Fruit fly (Drosophila melanogaster) whole organism, pupa: ENCODE measurements around the gene mRpL46.

Experiments used
- CG10348 ChIP-seq: fragments of 200-800 bp; sonication (Bioruptor generic); IDR thresholded peaks from 2 replicates; pipeline ENCODE4 v1.3.6; 2022; ENCODE audit warnings: missing biosample characterization, missing genetic modification characterization
- CG12605 ChIP-seq: fragments of 200-800 bp; sonication (Bioruptor generic); IDR thresholded peaks from 2 replicates; pipeline ENCODE4 v1.3.6; 2022; ENCODE audit warnings: missing biosample characterization, missing genetic modification characterization
- CG13204 ChIP-seq: fragments of 200-800 bp; sonication (Bioruptor generic); optimal IDR thresholded peaks from 2 replicates; lab custom pipeline; 2018; ENCODE audit warnings: missing biosample characterization, mild to moderate bottlenecking, missing genetic modification characterization, moderate library complexity
- CG14655 ChIP-seq: fragments of 200-800 bp; sonication (Bioruptor generic); optimal IDR thresholded peaks from 3 replicates; lab custom pipeline; 2017; ENCODE audit warnings: mild to moderate bottlenecking, missing biosample characterization, missing genetic modification reagents, missing genetic modification characterization
- CG15710 ChIP-seq: fragments of 200-800 bp; sonication (Bioruptor generic); optimal IDR thresholded peaks from 2 replicates; lab custom pipeline; 2018; ENCODE audit warnings: missing biosample characterization, mild to moderate bottlenecking, missing genetic modification characterization, moderate library complexity
- CG17806 ChIP-seq: fragments of 200-800 bp; sonication (Bioruptor generic); optimal IDR thresholded peaks from 2 replicates; lab custom pipeline; 2018; ENCODE audit warnings: missing biosample characterization, mild to moderate bottlenecking, missing genetic modification characterization, moderate library complexity
- CG32121 ChIP-seq: fragments of 200-800 bp; sonication (Bioruptor generic); IDR thresholded peaks from 2 replicates; pipeline ENCODE4 v1.3.6; 2022; ENCODE audit warnings: missing biosample characterization, missing genetic modification characterization
- CG34367 ChIP-seq: fragments of 200-800 bp; sonication (Bioruptor generic); optimal IDR thresholded peaks from 2 replicates; lab custom pipeline; 2018; ENCODE audit warnings: missing biosample characterization, mild to moderate bottlenecking, missing genetic modification characterization
- CG4496 ChIP-seq: fragments of 200-800 bp; sonication (Bioruptor generic); IDR thresholded peaks from 3 replicates; pipeline ENCODE4 v1.3.6; 2022; ENCODE audit warnings: missing biosample characterization, missing genetic modification characterization
- CG8159 ChIP-seq: fragments of 200-800 bp; sonication (Bioruptor generic); optimal IDR thresholded peaks from 3 replicates; lab custom pipeline; 2018; ENCODE audit warnings: missing biosample characterization, mild to moderate bottlenecking, missing genetic modification characterization, moderate library complexity
- CG8301 ChIP-seq: fragments of 200-800 bp; sonication (Bioruptor generic); optimal IDR thresholded peaks from 2 replicates; lab custom pipeline; 2018; ENCODE audit warnings: missing biosample characterization, mild to moderate bottlenecking, missing genetic modification characterization
- CG9948 ChIP-seq: fragments of 200-800 bp; sonication (Bioruptor generic); optimal IDR thresholded peaks from 2 replicates; lab custom pipeline; 2018; ENCODE audit warnings: missing biosample characterization, mild to moderate bottlenecking, missing genetic modification characterization, moderate library complexity
- D1 ChIP-seq: fragments of 200-800 bp; sonication (Bioruptor generic); optimal IDR thresholded peaks from 2 replicates; lab custom pipeline; 2018; ENCODE audit warnings: missing biosample characterization, mild to moderate bottlenecking, missing genetic modification characterization, moderate library complexity
- EcR ChIP-seq: fragments of 200-800 bp; sonication (Bioruptor generic); optimal IDR thresholded peaks from 3 replicates; lab custom pipeline; 2019; ENCODE audit warnings: missing biosample characterization, missing genetic modification characterization, mild to moderate bottlenecking, moderate library complexity, missing genetic modification reagents
- Ets98B ChIP-seq: fragments of 200-800 bp; sonication (Bioruptor generic); IDR thresholded peaks from 2 replicates; pipeline ENCODE4 v1.3.6; 2022; ENCODE audit warnings: missing biosample characterization, missing genetic modification characterization
- Pif1A ChIP-seq: fragments of 200-800 bp; sonication (Bioruptor generic); optimal IDR thresholded peaks from 3 replicates; lab custom pipeline; 2016; ENCODE audit warnings: missing biosample characterization, missing genetic modification characterization
- Pif1B ChIP-seq: fragments of 200-800 bp; sonication (Bioruptor generic); optimal IDR thresholded peaks from 3 replicates; lab custom pipeline; 2016; ENCODE audit warnings: missing biosample characterization, missing genetic modification characterization
- Snoo ChIP-seq: fragments of 200-800 bp; sonication (Bioruptor generic); optimal IDR thresholded peaks from 3 replicates; lab custom pipeline; 2017; ENCODE audit warnings: missing biosample characterization, mild to moderate bottlenecking, missing genetic modification characterization, inconsistent platforms
- fd96Ca ChIP-seq: fragments of 200-800 bp; sonication (Bioruptor generic); IDR thresholded peaks from 3 replicates; pipeline ENCODE4 v1.3.6; 2022; ENCODE audit warnings: missing biosample characterization, missing genetic modification characterization
- gl ChIP-seq: fragments of 200-800 bp; sonication (Bioruptor generic); optimal IDR thresholded peaks from 2 replicates; lab custom pipeline; 2018; ENCODE audit warnings: missing biosample characterization, mild to moderate bottlenecking, missing genetic modification characterization
- rn ChIP-seq: fragments of 200-800 bp; sonication (Bioruptor generic); IDR thresholded peaks from 2 replicates; pipeline ENCODE4 v1.3.6; 2022; ENCODE audit warnings: missing biosample characterization, missing genetic modification characterization

The mRpL46 gene

dm6 chr3L:1754935-1755334 is 22.3 kb upstream of the mRpL46 start:
- TF ChIP-seq Pif1B = no peak
- TF ChIP-seq fd96Ca (GFP tag; lab: Robert Waterston, UW) = no peak
- no peak for TF ChIP-seq CG15710 (tag; lab: Kevin White, UChicago)
- no peak for TF ChIP-seq EcR (GFP tag; lab: Kevin White, UChicago)
- TF ChIP-seq CG4496 (GFP tag; lab: Robert Waterston, UW) = no peak
- no peak for TF ChIP-seq CG17806
- TF ChIP-seq Pif1A (GFP tag; lab: Kevin White, UChicago) = no peak
- TF ChIP-seq CG10348 (GFP tag; lab: Robert Waterston, UW) = no peak
- TF ChIP-seq gl (tag; lab: Kevin White, UChicago) = no peak
- TF ChIP-seq CG34367 (tag; lab: Kevin White, UChicago) = no peak
- no peak for TF ChIP-seq D1 (tag; lab: Kevin White, UChicago)
- TF ChIP-seq CG14655 (GFP tag; lab: Kevin White, UChicago) = no peak
- no peak for TF ChIP-seq CG8159 (tag; lab: Kevin White, UChicago)
- no peak for TF ChIP-seq CG12605 (GFP tag; lab: Robert Waterston, UW)
- TF ChIP-seq CG9948 (tag; lab: Kevin White, UChicago) = no peak
- TF ChIP-seq rn (GFP tag; lab: Robert Waterston, UW) = no peak
- TF ChIP-seq CG13204 (GFP tag; lab: Kevin White, UChicago) = no peak
- no peak for TF ChIP-seq Ets98B (GFP tag; lab: Robert Waterston, UW)
- TF ChIP-seq Snoo = no peak

- TF ChIP-seq CG8159 (tag; lab: Kevin White, UChicago) (no peak), CG12605 (GFP tag; lab: Robert Waterston, UW) (peak; percentile 62), CG14655 (GFP tag; lab: Kevin White, UChicago) (no peak), rn (GFP tag; lab: Robert Waterston, UW) (no peak), Pif1A (GFP tag; lab: Kevin White, UChicago) (no peak), Pif1B (peak; percentile 59), fd96Ca (GFP tag; lab: Robert Waterston, UW) (peak; percentile 36; the same call in 1 of the 3 replicates), Ets98B (GFP tag; lab: Robert Waterston, UW) (peak; percentile 33; the same call in 1 of the 2 replicates), CG13204 (GFP tag; lab: Kevin White, UChicago) (peak; percentile 40), CG8301 (tag; lab: Kevin White, UChicago) (no peak), EcR (GFP tag; lab: Kevin White, UChicago) (peak; percentile 84), gl (tag; lab: Kevin White, UChicago) (no peak), CG15710 (tag; lab: Kevin White, UChicago) (no peak), CG32121 (GFP tag; lab: Robert Waterston, UW) (peak; percentile 34; the same call in 1 of the 2 replicates), CG34367 (tag; lab: Kevin White, UChicago) (no peak), CG9948 (tag; lab: Kevin White, UChicago) (no peak), CG4496 (GFP tag; lab: Robert Waterston, UW) (0 out of 3 replicates have a peak, but pooled peaks have one; percentile 57), D1 (tag; lab: Kevin White, UChicago) (no peak), CG17806 (no peak)
Observed at dm6 chr3L:1755458-1755984, 21.7 kb upstream of the mRpL46 start, which contains the start of gene Cht2. Gene Cht2, minus strand, starts transcription at chr3L:1755934.

DNA sequence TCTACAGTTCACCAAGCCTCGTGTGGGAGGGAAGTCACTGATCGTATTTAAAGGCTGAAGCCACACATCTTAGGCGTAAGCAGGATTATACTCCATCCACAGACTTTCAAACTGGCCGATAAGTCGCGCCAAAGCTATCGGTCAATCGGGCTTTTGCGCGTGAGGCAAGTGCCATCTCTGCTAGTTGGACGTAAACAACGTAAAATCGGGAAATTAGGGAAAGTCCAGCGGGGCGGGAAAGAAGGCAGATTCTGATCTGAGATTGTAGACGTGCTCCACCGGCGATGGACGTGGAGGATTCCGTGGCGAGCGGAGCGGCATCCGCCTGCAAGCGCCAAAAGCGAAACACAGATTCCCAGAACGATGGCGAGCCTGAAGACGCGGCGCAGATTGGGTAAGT is 21.1 kb upstream of the mRpL46 start, which contains the start of gene CG8001:
CG8001 (plus strand) TSS at position 17 of the 400 bp plus-strand sequence.
- TF ChIP-seq Pif1B (no peak), Ets98B (GFP tag; lab: Robert Waterston, UW) (no peak), CG34367 (tag; lab: Kevin White, UChicago) (no peak)

DNA sequence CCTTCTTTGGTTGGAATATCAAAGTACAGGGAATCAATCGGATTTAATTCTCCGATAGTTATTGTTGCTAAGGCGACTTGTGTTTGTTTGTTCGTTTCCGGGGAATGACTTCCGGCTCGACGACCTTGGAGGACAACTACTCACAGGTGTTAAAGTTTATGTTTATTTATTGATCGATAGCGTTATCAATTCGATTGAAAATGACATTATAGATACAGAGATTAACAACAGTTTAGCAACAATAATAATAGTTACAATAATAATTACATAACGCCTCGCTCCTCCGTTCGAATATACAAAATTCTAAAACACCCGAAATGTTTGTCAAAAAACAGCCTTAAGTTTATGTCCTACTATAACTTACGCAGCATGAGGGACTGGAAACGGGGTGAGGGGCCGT is 5.6 kb upstream of the mRpL46 start, which contains the start of gene Dhc62B:
Dhc62B (minus strand) TSS at position 101 of the 400 bp plus-strand sequence.
- TF ChIP-seq CG8159 (tag; lab: Kevin White, UChicago) (no peak), Pif1A (GFP tag; lab: Kevin White, UChicago) (no peak), CG10348 (GFP tag; lab: Robert Waterston, UW) (no peak), D1 (tag; lab: Kevin White, UChicago) (no peak), CG8301 (tag; lab: Kevin White, UChicago) (no peak), Ets98B (GFP tag; lab: Robert Waterston, UW) (no peak), CG32121 (GFP tag; lab: Robert Waterston, UW) (no peak), CG12605 (GFP tag; lab: Robert Waterston, UW) (no peak), Pif1B (no peak), CG17806 (no peak), gl (tag; lab: Kevin White, UChicago) (no peak), CG13204 (GFP tag; lab: Kevin White, UChicago) (no peak), CG34367 (tag; lab: Kevin White, UChicago) (no peak), fd96Ca (GFP tag; lab: Robert Waterston, UW) (no peak), EcR (GFP tag; lab: Kevin White, UChicago) (no peak), CG14655 (GFP tag; lab: Kevin White, UChicago) (no peak), CG15710 (tag; lab: Kevin White, UChicago) (no peak)

- TF ChIP-seq Snoo (no peak), Ets98B (GFP tag; lab: Robert Waterston, UW) (no peak), CG34367 (tag; lab: Kevin White, UChicago) (no peak), CG32121 (GFP tag; lab: Robert Waterston, UW) (no peak), D1 (tag; lab: Kevin White, UChicago) (no peak)
Observed at dm6 chr3L:1772593-1772992, 4.6 kb upstream of the mRpL46 start.
